Worm (Caenorhabditis elegans) whole organism, L2 larva: ENCODE results near the gene Y37D8A.26.

ENCODE experiments used
- C34F6.9 ChIP-seq: fragments of 150-350 bp; optimal IDR thresholded peaks from 2 replicates; lab custom pipeline; 2014; ENCODE audit warnings: missing biosample characterization, missing genetic modification characterization
- Y55F3AM.14 ChIP-seq: fragments of 200-800 bp; sonication (Bioruptor generic); optimal IDR thresholded peaks from 2 replicates; lab custom pipeline; 2018; ENCODE audit warnings: mild to moderate bottlenecking, missing genetic modification characterization, missing compliant biosample characterization
- ZK546.5 ChIP-seq: sonication (generic microtip); optimal IDR thresholded peaks from 2 replicates; lab custom pipeline; 2017; ENCODE audit warnings: missing biosample characterization, missing genetic modification characterization
- alr-1 ChIP-seq: fragments of 150-350 bp; optimal IDR thresholded peaks from 2 replicates; lab custom pipeline; 2014; ENCODE audit warnings: missing biosample characterization, missing genetic modification characterization
- aly-2 ChIP-seq: fragments of 150-350 bp; optimal IDR thresholded peaks from 2 replicates; lab custom pipeline; 2014; ENCODE audit warnings: missing biosample characterization, missing genetic modification characterization
- ama-1 ChIP-seq: fragments of 150-350 bp; optimal IDR thresholded peaks from 2 replicates; lab custom pipeline; 2018; ENCODE audit warnings: inconsistent platforms
- blmp-1 ChIP-seq: sonication (generic microtip); optimal IDR thresholded peaks from 2 replicates; lab custom pipeline; 2017; ENCODE audit warnings: missing genetic modification characterization, mild to moderate bottlenecking, missing compliant biosample characterization, antibody characterized with exemption, moderate library complexity; ENCODE audit not compliant: insufficient read depth
- ceh-16 ChIP-seq: fragments of 150-350 bp; optimal IDR thresholded peaks from 2 replicates; lab custom pipeline; 2014; ENCODE audit warnings: missing biosample characterization, missing genetic modification characterization
- ceh-82 ChIP-seq: fragments of 150-350 bp; optimal IDR thresholded peaks from 2 replicates; lab custom pipeline; 2014; ENCODE audit warnings: missing biosample characterization, missing genetic modification characterization
- crh-2 ChIP-seq: sonication (generic microtip); optimal IDR thresholded peaks from 2 replicates; lab custom pipeline; 2017; ENCODE audit warnings: missing biosample characterization, missing genetic modification characterization
- dmd-4 ChIP-seq: sonication (generic microtip); optimal IDR thresholded peaks from 2 replicates; lab custom pipeline; 2017; ENCODE audit warnings: missing biosample characterization, missing genetic modification characterization
- elt-1 ChIP-seq: fragments of 150-350 bp; optimal IDR thresholded peaks from 2 replicates; lab custom pipeline; 2014; ENCODE audit warnings: missing biosample characterization, missing genetic modification characterization
- elt-3 ChIP-seq: sonication (generic microtip); optimal IDR thresholded peaks from 2 replicates; lab custom pipeline; 2017; ENCODE audit warnings: missing biosample characterization, missing genetic modification characterization
- fos-1 ChIP-seq: fragments of 150-350 bp; optimal IDR thresholded peaks from 2 replicates; lab custom pipeline; 2014; ENCODE audit warnings: missing biosample characterization, missing genetic modification characterization
- gmeb-1 ChIP-seq: fragments of 150-350 bp; optimal IDR thresholded peaks from 2 replicates; lab custom pipeline; 2014; ENCODE audit warnings: missing biosample characterization, missing genetic modification characterization
- lin-11 ChIP-seq: fragments of 150-350 bp; sonication (generic microtip); optimal IDR thresholded peaks from 2 replicates; lab custom pipeline; 2014; ENCODE audit warnings: missing biosample characterization, missing genetic modification characterization, inconsistent platforms, mixed read lengths
- lin-13 ChIP-seq: fragments of 150-350 bp; optimal IDR thresholded peaks from 2 replicates; lab custom pipeline; 2014; ENCODE audit warnings: missing biosample characterization, missing genetic modification reagents, missing genetic modification characterization
- lin-39 ChIP-seq: fragments of 150-350 bp; optimal IDR thresholded peaks from 2 replicates; lab custom pipeline; 2014; ENCODE audit warnings: missing biosample characterization, missing genetic modification reagents, missing genetic modification characterization
- lsy-2 ChIP-seq, 2 experiments: fragments of 150-350 bp in 1 of 2; sonication (generic microtip) in 1 of 2; optimal IDR thresholded peaks; 2 replicates each; lab custom pipeline; 2014 to 2017; ENCODE audit warnings: missing biosample characterization in 2 of 2, missing genetic modification characterization in 2 of 2
- mab-5 ChIP-seq: fragments of 150-350 bp; optimal IDR thresholded peaks from 2 replicates; lab custom pipeline; 2014; ENCODE audit warnings: missing biosample characterization, missing genetic modification characterization
- mdl-1 ChIP-seq, 2 experiments: fragments of 150-350 bp in 1 of 2; sonication (generic microtip) in 1 of 2; optimal IDR thresholded peaks; 2 replicates each; lab custom pipeline; 2017; ENCODE audit warnings: missing biosample characterization in 2 of 2, missing genetic modification characterization in 2 of 2
- nhr-10 ChIP-seq: sonication (generic microtip); optimal IDR thresholded peaks from 2 replicates; lab custom pipeline; 2017; ENCODE audit warnings: missing biosample characterization, missing genetic modification characterization
- nhr-11 ChIP-seq: fragments of 150-350 bp; optimal IDR thresholded peaks from 2 replicates; lab custom pipeline; 2014; ENCODE audit warnings: missing biosample characterization, missing genetic modification characterization
- nhr-12 ChIP-seq: fragments of 150-350 bp; optimal IDR thresholded peaks from 2 replicates; lab custom pipeline; 2014; ENCODE audit warnings: missing biosample characterization, missing genetic modification characterization
- nhr-129 ChIP-seq: fragments of 150-350 bp; optimal IDR thresholded peaks from 2 replicates; lab custom pipeline; 2014; ENCODE audit warnings: missing biosample characterization, missing genetic modification characterization
- nhr-21 ChIP-seq: fragments of 150-350 bp; optimal IDR thresholded peaks from 2 replicates; lab custom pipeline; 2014; ENCODE audit warnings: missing biosample characterization, missing genetic modification characterization
- nhr-23 ChIP-seq: fragments of 150-350 bp; optimal IDR thresholded peaks from 2 replicates; lab custom pipeline; 2014; ENCODE audit warnings: missing biosample characterization, missing genetic modification reagents, missing genetic modification characterization
- nhr-25 ChIP-seq: fragments of 150-350 bp; sonication (generic microtip); optimal IDR thresholded peaks from 3 replicates; lab custom pipeline; 2014; ENCODE audit warnings: missing biosample characterization, missing genetic modification characterization
- nhr-6 ChIP-seq: fragments of 150-350 bp; optimal IDR thresholded peaks from 2 replicates; lab custom pipeline; 2014; ENCODE audit warnings: missing biosample characterization, missing genetic modification characterization
- nhr-77 ChIP-seq: fragments of 150-350 bp; optimal IDR thresholded peaks from 2 replicates; lab custom pipeline; 2014; ENCODE audit warnings: missing biosample characterization, missing genetic modification characterization
- sem-4 ChIP-seq: fragments of 150-350 bp; optimal IDR thresholded peaks from 2 replicates; lab custom pipeline; 2014; ENCODE audit warnings: missing biosample characterization, missing genetic modification reagents, missing genetic modification characterization
- skn-1 ChIP-seq: sonication (generic microtip); optimal IDR thresholded peaks from 2 replicates; lab custom pipeline; 2017; ENCODE audit warnings: missing biosample characterization, missing genetic modification characterization
- sma-3 ChIP-seq: sonication (generic microtip); optimal IDR thresholded peaks from 2 replicates; lab custom pipeline; 2016; ENCODE audit warnings: missing genetic modification reagents, missing genetic modification characterization, missing compliant biosample characterization
- sma-9 ChIP-seq, 2 experiments: fragments of 150-350 bp in 1 of 2; sonication (generic microtip) in 1 of 2; optimal IDR thresholded peaks; 2 replicates each; lab custom pipeline; 2014 to 2016; ENCODE audit warnings: missing genetic modification characterization in 2 of 2, mild to moderate bottlenecking in 1 of 2, missing biosample characterization in 1 of 2, missing compliant biosample characterization in 1 of 2, missing genetic modification reagents in 1 of 2, moderate library complexity in 1 of 2
- snpc-4 ChIP-seq: fragments of 150-350 bp; optimal IDR thresholded peaks from 2 replicates; lab custom pipeline; 2014; ENCODE audit warnings: missing biosample characterization, missing genetic modification characterization
- unc-39 ChIP-seq: fragments of 150-350 bp; optimal IDR thresholded peaks from 2 replicates; lab custom pipeline; 2014; ENCODE audit warnings: missing biosample characterization, missing genetic modification characterization
- unc-55 ChIP-seq: fragments of 150-350 bp; sonication (generic microtip); optimal IDR thresholded peaks from 3 replicates; lab custom pipeline; 2014; ENCODE audit warnings: missing biosample characterization, missing genetic modification reagents, missing genetic modification characterization
- unc-62 ChIP-seq: fragments of 150-350 bp; optimal IDR thresholded peaks from 2 replicates; lab custom pipeline; 2014; ENCODE audit warnings: missing biosample characterization, missing genetic modification reagents, missing genetic modification characterization
- zag-1 ChIP-seq: fragments of 150-350 bp; optimal IDR thresholded peaks from 2 replicates; lab custom pipeline; 2014; ENCODE audit warnings: missing biosample characterization, missing genetic modification characterization
- ztf-1 ChIP-seq: fragments of 200-800 bp; sonication (Bioruptor generic); conservative IDR thresholded peaks from 2 replicates; pipeline ENCODE4 v1.3.6; 2022; ENCODE audit warnings: missing genetic modification characterization, missing compliant biosample characterization
- ztf-4 ChIP-seq: fragments of 150-350 bp; optimal IDR thresholded peaks from 2 replicates; lab custom pipeline; 2014; ENCODE audit warnings: missing biosample characterization, missing genetic modification characterization

Gene Y37D8A.26

DNA sequence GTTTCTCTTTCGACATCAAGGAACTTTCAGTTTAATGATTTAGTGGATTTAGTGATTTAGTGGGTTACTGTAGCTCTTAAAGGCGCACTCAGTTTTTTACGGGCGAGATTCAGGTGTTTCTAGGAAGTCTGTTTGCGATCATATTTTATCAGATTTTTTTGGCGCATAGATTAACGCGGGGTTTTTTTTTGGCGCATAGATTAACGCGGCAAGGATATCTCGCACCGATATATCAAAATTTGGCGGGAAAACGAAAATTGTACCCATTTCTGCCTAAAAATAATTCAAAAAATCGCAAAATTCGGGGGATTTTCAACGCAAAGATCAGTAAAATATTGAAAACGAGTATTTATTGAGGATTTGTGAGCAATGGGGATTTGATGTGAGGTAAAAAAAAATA lies 24.2 kb upstream of the Y37D8A.26 start:
- TF ChIP-seq mab-5 (no peak), nhr-23 (tag; lab: Kevin White, UChicago) (no peak), nhr-129 (tag; lab: Kevin White, UChicago) (no peak), dmd-4 (tag; lab: Kevin White, UChicago) (no peak), unc-39 (tag; lab: Kevin White, UChicago) (no peak), fos-1 (tag; lab: Kevin White, UChicago) (no peak), aly-2 (no peak), lin-39 (tag; lab: Kevin White, UChicago) (no peak), crh-2 (tag; lab: Kevin White, UChicago) (no peak), Y55F3AM.14 (GFP tag; lab: Kevin White, UChicago) (no peak), ceh-16 (tag; lab: Kevin White, UChicago) (no peak), sma-3 (GFP tag; lab: Kevin White, UChicago) (no peak), nhr-10 (tag; lab: Kevin White, UChicago) (no peak), nhr-6 (no peak)
- TF ChIP-seq, all 48 proteins: peak for 0

DNA sequence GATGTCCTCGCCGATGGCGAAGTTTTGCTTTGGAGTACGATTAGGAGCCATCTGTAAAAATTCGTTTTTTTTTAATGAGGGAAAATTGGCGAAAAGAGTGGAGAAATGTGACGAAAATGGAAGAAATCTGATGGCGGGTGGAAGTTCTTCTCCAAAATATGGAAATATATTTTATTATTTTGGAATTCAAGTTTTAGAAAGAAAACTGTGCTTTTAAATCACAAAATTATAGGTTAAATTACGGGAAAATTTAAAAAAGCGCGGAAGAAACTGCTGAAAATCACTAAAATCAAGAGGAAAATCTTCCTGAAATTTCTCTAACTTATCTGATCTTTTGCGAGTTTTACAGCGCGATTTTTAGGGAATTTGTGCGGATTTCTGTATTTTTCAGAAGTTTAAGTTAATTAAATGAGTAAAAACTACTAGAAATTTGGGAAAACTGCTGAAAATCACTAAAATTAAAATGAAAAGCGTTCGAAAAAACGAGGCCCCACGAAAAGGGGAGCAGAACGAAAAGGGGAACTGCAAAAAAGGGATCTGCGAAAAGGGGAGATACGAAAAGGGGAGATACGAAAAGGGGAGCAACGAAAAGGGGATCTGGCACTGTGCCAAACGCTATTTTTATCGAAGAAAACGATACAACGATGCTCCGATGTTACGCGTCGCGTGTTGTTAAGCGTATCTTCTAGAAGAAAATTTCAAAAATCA lies 21.2 kb upstream of the Y37D8A.26 start, which contains the start of the genes cec-7 and enu-3.5:
cec-7 (minus strand) TSS at position 51 of the 708 bp plus-strand sequence.
enu-3.5 (plus strand) TSS at position 670 of the 708 bp plus-strand sequence.
- TF ChIP-seq Y55F3AM.14 (GFP tag; lab: Kevin White, UChicago) (no peak), nhr-129 (tag; lab: Kevin White, UChicago) (no peak), nhr-21 (tag; lab: Kevin White, UChicago) (no peak), nhr-10 (tag; lab: Kevin White, UChicago) (no peak), blmp-1 (tag; lab: Kevin White, UChicago) (no peak), snpc-4 (tag; lab: Kevin White, UChicago) (no peak), dmd-4 (tag; lab: Kevin White, UChicago) (no peak), lin-11 (tag; lab: Kevin White, UChicago) (no peak), C34F6.9 (tag; lab: Kevin White, UChicago) (no peak), gmeb-1 (tag; lab: Kevin White, UChicago) (no peak), elt-1 (tag; lab: Kevin White, UChicago) (no peak), lin-39 (tag; lab: Kevin White, UChicago) (no peak), fos-1 (tag; lab: Kevin White, UChicago) (no peak)

DNA sequence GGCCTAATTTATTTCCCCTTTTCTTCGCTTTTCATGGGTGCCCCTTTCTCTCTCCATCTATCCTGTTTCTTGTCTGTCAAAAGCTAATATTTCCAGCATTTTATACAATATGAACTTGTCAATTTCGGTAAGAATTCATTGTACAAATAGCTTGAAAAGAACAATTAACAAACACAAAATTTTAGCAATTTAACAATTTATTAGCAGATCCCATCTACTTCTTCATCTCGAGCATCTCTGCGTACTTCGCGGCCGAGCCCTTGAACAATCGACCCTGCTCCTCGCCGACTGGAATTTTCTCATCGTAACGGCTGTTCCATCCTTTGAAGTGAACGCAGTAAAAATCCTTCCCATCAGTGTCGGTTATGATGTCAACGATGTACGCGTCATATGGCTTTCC lies 19.1 kb upstream of the Y37D8A.26 start:
- TF ChIP-seq sma-3 (GFP tag; lab: Kevin White, UChicago) (no peak), nhr-6 (no peak), ztf-4 (no peak), ceh-16 (tag; lab: Kevin White, UChicago) (no peak), nhr-21 (tag; lab: Kevin White, UChicago) (no peak), lin-39 (tag; lab: Kevin White, UChicago) (no peak), sem-4 (tag; lab: Kevin White, UChicago) (no peak), blmp-1 (tag; lab: Kevin White, UChicago) (no peak), unc-55 (GFP tag; lab: Kevin White, UChicago) (no peak), zag-1 (tag; lab: Kevin White, UChicago) (no peak), mab-5 (no peak), ZK546.5 (no peak), dmd-4 (tag; lab: Kevin White, UChicago) (no peak), fos-1 (tag; lab: Kevin White, UChicago) (no peak), lsy-2 (tag; optimal IDR thresholded peaks at IDR 0.05; lab: Kevin White, UChicago) (no peak)

DNA sequence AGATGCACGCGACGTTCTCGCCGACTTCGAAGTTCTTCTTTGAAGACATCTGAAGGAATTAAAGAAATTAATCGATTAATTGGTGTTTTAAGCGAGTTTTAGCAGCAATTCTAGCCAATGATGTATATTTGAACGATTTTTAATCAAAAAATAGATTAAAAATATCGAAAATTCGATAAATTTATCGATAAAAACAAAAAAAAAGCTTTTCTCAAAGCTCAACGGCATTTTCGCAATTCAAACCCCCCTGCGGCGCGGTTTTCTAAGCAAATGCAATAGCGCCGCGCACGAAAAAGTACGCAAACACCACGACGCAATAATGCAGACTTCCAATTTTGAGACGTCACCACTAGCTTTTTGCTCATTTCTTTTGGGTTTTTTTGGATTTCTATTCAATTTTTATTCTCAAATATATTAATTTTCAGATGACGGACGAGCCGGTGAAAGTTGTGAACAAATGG lies 18.1 kb upstream of the Y37D8A.26 start, which contains the start of the genes mrg-1 and spcs-2:
mrg-1 (minus strand) TSS at position 51 of the 461 bp plus-strand sequence.
spcs-2 (plus strand) TSS at position 426 of the 461 bp plus-strand sequence.
- peak; percentile 97 for TF ChIP-seq sem-4 (tag; lab: Kevin White, UChicago)
- peak; percentile 50 for TF ChIP-seq ZK546.5
- TF ChIP-seq gmeb-1 (tag; lab: Kevin White, UChicago), result peak; percentile 90
- peak; percentile 35 for TF ChIP-seq Y55F3AM.14 (GFP tag; lab: Kevin White, UChicago)
- no peak for TF ChIP-seq ztf-1 (GFP tag; lab: Robert Waterston, UW)
- TF ChIP-seq skn-1 (tag; lab: Kevin White, UChicago), result peak; percentile 37
- TF ChIP-seq nhr-12, result no peak
- TF ChIP-seq elt-1 (tag; lab: Kevin White, UChicago), result no peak
- no peak for TF ChIP-seq unc-62 (GFP tag; lab: Kevin White, UChicago)
- peak; percentile 74 for TF ChIP-seq mab-5
- peak; percentile 91 for TF ChIP-seq C34F6.9 (tag; lab: Kevin White, UChicago)
- TF ChIP-seq sma-3 (GFP tag; lab: Kevin White, UChicago), result peak; percentile 93
- no peak for TF ChIP-seq nhr-11 (tag; lab: Kevin White, UChicago)
- peak; percentile 67 for TF ChIP-seq nhr-10 (tag; lab: Kevin White, UChicago)
- TF ChIP-seq ceh-82, result peak; percentile 54
- peak; percentile 87 for TF ChIP-seq nhr-129 (tag; lab: Kevin White, UChicago)
- TF ChIP-seq nhr-23 (tag; lab: Kevin White, UChicago), result no peak
- peak; percentile 88 to 93 for TF ChIP-seq lsy-2 (tag; optimal IDR thresholded peaks at IDR 0.05; lab: Kevin White, UChicago)
- peak; percentile 23 for TF ChIP-seq nhr-77 (tag; lab: Kevin White, UChicago)
- TF ChIP-seq nhr-25 (tag; lab: Kevin White, UChicago), result peak; percentile 87
- peak in 1 of 2 experiments; percentile 19 for TF ChIP-seq mdl-1 (tag; optimal IDR thresholded peaks at IDR 0.05; lab: Kevin White, UChicago)
- TF ChIP-seq alr-1, result no peak
- TF ChIP-seq lin-13 (GFP tag; lab: Kevin White, UChicago), result peak; percentile 94
- peak; percentile 93 for TF ChIP-seq sma-9 (GFP tag; optimal IDR thresholded peaks at IDR 0.05; lab: Kevin White, UChicago)
- TF ChIP-seq sma-9 (tag; optimal IDR thresholded peaks at IDR 0.05; lab: Kevin White, UChicago), result no peak
- TF ChIP-seq ama-1 (lab: Kevin White, UChicago), result no peak
- no peak for TF ChIP-seq unc-39 (tag; lab: Kevin White, UChicago)
- TF ChIP-seq elt-3 (tag; lab: Kevin White, UChicago), result no peak
- TF ChIP-seq nhr-6, result peak; percentile 61
- peak; percentile 51 for TF ChIP-seq fos-1 (tag; lab: Kevin White, UChicago)
